Worm (Caenorhabditis elegans) whole organism, L4 larva: ENCODE results near the gene F37C12.18.

ENCODE experiments used
- F10B5.3 ChIP-seq: sonication (generic microtip); optimal IDR thresholded peaks from 2 replicates; lab custom pipeline; 2016; ENCODE audit warnings: mild to moderate bottlenecking, missing genetic modification characterization, missing compliant biosample characterization
- F37D6.2 ChIP-seq: sonication (generic microtip); optimal IDR thresholded peaks from 2 replicates; lab custom pipeline; 2016; ENCODE audit warnings: mild to moderate bottlenecking, missing genetic modification characterization, missing compliant biosample characterization
- F44E2.7 ChIP-seq: fragments of 200-800 bp; sonication (Bioruptor generic); IDR thresholded peaks from 2 replicates; pipeline ENCODE4 v2.1.2; 2022; ENCODE audit warnings: missing genetic modification characterization, missing compliant biosample characterization
- R02D3.7 ChIP-seq: fragments of 150-350 bp; sonication (generic microtip); optimal IDR thresholded peaks from 3 replicates; lab custom pipeline; 2014; ENCODE audit warnings: missing biosample characterization, missing genetic modification characterization
- T26A8.4 ChIP-seq: fragments of 200-800 bp; sonication (Bioruptor generic); IDR thresholded peaks from 2 replicates; pipeline ENCODE4 v1.3.6; 2022; ENCODE audit warnings: missing genetic modification characterization, missing compliant biosample characterization
- Y105C5A.15 ChIP-seq: fragments of 200-800 bp; sonication (Bioruptor generic); IDR thresholded peaks from 2 replicates; pipeline ENCODE4 v1.3.6; 2022; ENCODE audit warnings: missing genetic modification characterization, missing compliant biosample characterization
- Y48G9A.11 ChIP-seq: fragments of 200-800 bp; sonication (Bioruptor generic); IDR thresholded peaks from 2 replicates; pipeline ENCODE4 v1.3.6; 2022; ENCODE audit warnings: missing genetic modification reagents, missing genetic modification characterization, missing compliant biosample characterization
- ZK337.2 ChIP-seq: fragments of 200-800 bp; sonication (Bioruptor generic); IDR thresholded peaks from 2 replicates; pipeline ENCODE4 v1.3.6; 2022; ENCODE audit warnings: missing genetic modification reagents, missing genetic modification characterization, missing compliant biosample characterization
- aha-1 ChIP-seq: fragments of 150-350 bp; peaks from one replicate; lab custom pipeline; 2014; ENCODE audit warnings: missing biosample characterization, missing genetic modification characterization
- ama-1 ChIP-seq: fragments of 150-350 bp; optimal IDR thresholded peaks from 2 replicates; lab custom pipeline; 2014; ENCODE audit warnings: inconsistent platforms, mixed read lengths
- ceh-20 ChIP-seq: fragments of 200-800 bp; sonication (Bioruptor generic); IDR thresholded peaks from 2 replicates; pipeline ENCODE4 v1.3.6; 2022; ENCODE audit warnings: missing genetic modification reagents, missing genetic modification characterization, missing compliant biosample characterization
- ceh-28 ChIP-seq: fragments of 150-350 bp; optimal IDR thresholded peaks from 2 replicates; lab custom pipeline; 2014; ENCODE audit warnings: missing biosample characterization, missing genetic modification reagents, missing genetic modification characterization
- ceh-44 ChIP-seq: fragments of 200-800 bp; sonication (Bioruptor generic); IDR thresholded peaks from 2 replicates; pipeline ENCODE4 v1.3.6; 2022; ENCODE audit warnings: missing genetic modification reagents, missing genetic modification characterization, missing compliant biosample characterization
- ceh-82 ChIP-seq: sonication (generic microtip); optimal IDR thresholded peaks from 2 replicates; lab custom pipeline; 2017; ENCODE audit warnings: missing biosample characterization, missing genetic modification characterization
- daf-12 ChIP-seq: fragments of 150-350 bp; optimal IDR thresholded peaks from 2 replicates; lab custom pipeline; 2014; ENCODE audit warnings: missing biosample characterization, missing genetic modification reagents, missing genetic modification characterization
- daf-19 ChIP-seq: fragments of 200-800 bp; sonication (Bioruptor generic); conservative IDR thresholded peaks from 2 replicates; pipeline ENCODE4 v1.3.6; 2022; ENCODE audit warnings: missing genetic modification characterization, missing compliant biosample characterization
- dmd-6 ChIP-seq: fragments of 200-800 bp; sonication (Bioruptor generic); IDR thresholded peaks from 2 replicates; pipeline ENCODE4 v1.3.6; 2022; ENCODE audit warnings: missing genetic modification reagents, missing genetic modification characterization, missing compliant biosample characterization
- dmd-8 ChIP-seq: fragments of 200-800 bp; sonication (Bioruptor generic); IDR thresholded peaks from 2 replicates; pipeline ENCODE4 v1.3.6; 2022; ENCODE audit warnings: missing genetic modification characterization, missing compliant biosample characterization
- dmd-9 ChIP-seq: fragments of 200-800 bp; sonication (Bioruptor generic); IDR thresholded peaks from 2 replicates; pipeline ENCODE4 v1.3.6; 2022; ENCODE audit warnings: missing genetic modification reagents, missing genetic modification characterization, missing compliant biosample characterization
- dpl-1 ChIP-seq: fragments of 150-350 bp; optimal IDR thresholded peaks from 2 replicates; lab custom pipeline; 2014; ENCODE audit warnings: missing biosample characterization, missing genetic modification reagents, missing genetic modification characterization
- duxl-1 ChIP-seq: sonication (generic microtip); optimal IDR thresholded peaks from 2 replicates; lab custom pipeline; 2016; ENCODE audit warnings: mild to moderate bottlenecking, missing genetic modification characterization, moderate library complexity, missing compliant biosample characterization; ENCODE audit not compliant: poor library complexity
- fkh-10 ChIP-seq: fragments of 150-350 bp; optimal IDR thresholded peaks from 2 replicates; lab custom pipeline; 2014; ENCODE audit warnings: missing biosample characterization, missing genetic modification reagents, missing genetic modification characterization
- fos-1 ChIP-seq: fragments of 150-350 bp; optimal IDR thresholded peaks from 2 replicates; lab custom pipeline; 2014; ENCODE audit warnings: missing biosample characterization, missing genetic modification characterization
- hif-1 ChIP-seq, 2 experiments: sonication (generic microtip); optimal IDR thresholded peaks; 2 replicates each; lab custom pipeline; 2016 to 2017; ENCODE audit warnings: missing compliant biosample characterization in 2 of 2, missing genetic modification characterization in 2 of 2, missing genetic modification reagents in 2 of 2, missing genotype in 2 of 2, mild to moderate bottlenecking in 1 of 2
- hmg-1.1 ChIP-seq: fragments of 200-800 bp; sonication (Bioruptor generic); IDR thresholded peaks from 2 replicates; pipeline ENCODE4 v1.3.6; 2022; ENCODE audit warnings: missing genetic modification reagents, missing genetic modification characterization, missing compliant biosample characterization
- jun-1 ChIP-seq: fragments of 150-350 bp; optimal IDR thresholded peaks from 2 replicates; lab custom pipeline; 2014; ENCODE audit warnings: missing biosample characterization, missing genetic modification reagents, missing genetic modification characterization
- lin-15B ChIP-seq: fragments of 150-350 bp; sonication (generic microtip); optimal IDR thresholded peaks from 3 replicates; lab custom pipeline; 2014; ENCODE audit warnings: missing biosample characterization, missing genetic modification characterization
- mdl-1 ChIP-seq, 2 experiments: fragments of 150-350 bp in 1 of 2; sonication (generic microtip) in 1 of 2; optimal IDR thresholded peaks; 2 replicates each; lab custom pipeline; 2014 to 2017; ENCODE audit warnings: missing biosample characterization in 2 of 2, missing genetic modification characterization in 2 of 2
- mdt-29 ChIP-seq: fragments of 200-800 bp; sonication (Bioruptor generic); IDR thresholded peaks from 2 replicates; pipeline ENCODE4 v1.3.6; 2022; ENCODE audit warnings: missing genetic modification reagents, missing genetic modification characterization, missing compliant biosample characterization
- mep-1 ChIP-seq: fragments of 150-350 bp; sonication (generic microtip); optimal IDR thresholded peaks from 3 replicates; lab custom pipeline; 2014; ENCODE audit warnings: missing biosample characterization, missing genetic modification characterization
- mxl-2 ChIP-seq: fragments of 200-800 bp; sonication (Bioruptor generic); conservative IDR thresholded peaks from 2 replicates; pipeline ENCODE4 v1.3.6; 2022; ENCODE audit warnings: missing genetic modification reagents, missing genetic modification characterization, missing compliant biosample characterization
- mxl-3 ChIP-seq: fragments of 200-800 bp; sonication (Bioruptor generic); optimal IDR thresholded peaks from 2 replicates; lab custom pipeline; 2018; ENCODE audit warnings: mild to moderate bottlenecking, missing genetic modification characterization, missing compliant biosample characterization
- nhr-10 ChIP-seq: fragments of 150-350 bp; optimal IDR thresholded peaks from 2 replicates; lab custom pipeline; 2014; ENCODE audit warnings: missing biosample characterization, missing genetic modification characterization
- nhr-237 ChIP-seq: sonication (generic microtip); optimal IDR thresholded peaks from 2 replicates; lab custom pipeline; 2017; ENCODE audit warnings: missing biosample characterization, missing genetic modification characterization
- nhr-25 ChIP-seq: sonication (generic microtip); optimal IDR thresholded peaks from 2 replicates; lab custom pipeline; 2017; ENCODE audit warnings: missing genetic modification characterization, mild to moderate bottlenecking, missing compliant biosample characterization, antibody characterized with exemption, moderate library complexity, borderline replicate concordance; ENCODE audit not compliant: insufficient read depth
- nhr-41 ChIP-seq: fragments of 200-800 bp; sonication (Bioruptor generic); IDR thresholded peaks from 2 replicates; pipeline ENCODE4 v1.3.6; 2022; ENCODE audit warnings: missing genetic modification reagents, missing genetic modification characterization, missing compliant biosample characterization
- nhr-42 ChIP-seq: fragments of 200-800 bp; sonication (Bioruptor generic); IDR thresholded peaks from 2 replicates; pipeline ENCODE4 v1.3.6; 2022; ENCODE audit warnings: missing genetic modification characterization, missing compliant biosample characterization
- nhr-48 ChIP-seq: sonication (generic microtip); optimal IDR thresholded peaks from 2 replicates; lab custom pipeline; 2016; ENCODE audit warnings: mild to moderate bottlenecking, missing genetic modification characterization, missing compliant biosample characterization
- nhr-6 ChIP-seq: fragments of 150-350 bp; optimal IDR thresholded peaks from 2 replicates; lab custom pipeline; 2014; ENCODE audit warnings: missing biosample characterization, missing genetic modification characterization
- nhr-77 ChIP-seq: fragments of 150-350 bp; optimal IDR thresholded peaks from 2 replicates; lab custom pipeline; 2014; ENCODE audit warnings: missing biosample characterization, missing genetic modification characterization
- pqm-1 ChIP-seq: sonication (generic microtip); optimal IDR thresholded peaks from 2 replicates; lab custom pipeline; 2017; ENCODE audit warnings: missing biosample characterization, missing genetic modification characterization
- rbr-2 ChIP-seq: sonication (generic microtip); optimal IDR thresholded peaks from 2 replicates; lab custom pipeline; 2016; ENCODE audit warnings: missing genotype, missing genetic modification characterization, missing compliant biosample characterization
- saeg-2 ChIP-seq: fragments of 200-800 bp; sonication (Bioruptor generic); IDR thresholded peaks from 2 replicates; pipeline ENCODE4 v1.3.6; 2022; ENCODE audit warnings: missing genetic modification reagents, missing genetic modification characterization, missing compliant biosample characterization
- set-16 ChIP-seq: fragments of 200-800 bp; sonication (Bioruptor generic); IDR thresholded peaks from 2 replicates; pipeline ENCODE4 v1.3.6; 2022; ENCODE audit warnings: missing genetic modification reagents, missing genetic modification characterization, missing compliant biosample characterization
- snpc-1.2 ChIP-seq: fragments of 200-800 bp; sonication (Bioruptor generic); IDR thresholded peaks from 2 replicates; pipeline ENCODE4 v1.3.6; 2022; ENCODE audit warnings: missing genetic modification reagents, missing genetic modification characterization, missing compliant biosample characterization
- spr-3 ChIP-seq: fragments of 200-800 bp; sonication (Bioruptor generic); optimal IDR thresholded peaks from 2 replicates; lab custom pipeline; 2018; ENCODE audit warnings: mild to moderate bottlenecking, missing genetic modification characterization, missing compliant biosample characterization
- tag-97 ChIP-seq: fragments of 200-800 bp; sonication (Bioruptor generic); IDR thresholded peaks from 2 replicates; pipeline ENCODE4 v1.3.6; 2022; ENCODE audit warnings: missing genetic modification characterization, missing compliant biosample characterization
- tra-1 ChIP-seq: fragments of 200-800 bp; sonication (Bioruptor generic); IDR thresholded peaks from 2 replicates; pipeline ENCODE4 v1.3.6; 2022; ENCODE audit warnings: missing genetic modification reagents, missing genetic modification characterization, missing compliant biosample characterization
- unc-130 ChIP-seq: sonication (generic microtip); optimal IDR thresholded peaks from 2 replicates; lab custom pipeline; 2016; ENCODE audit warnings: missing genetic modification reagents, missing genetic modification characterization, missing compliant biosample characterization
- vab-7 ChIP-seq: fragments of 200-800 bp; sonication (Bioruptor generic); IDR thresholded peaks from 2 replicates; pipeline ENCODE4 v1.3.6; 2022; ENCODE audit warnings: missing genetic modification reagents, missing genetic modification characterization, missing compliant biosample characterization
- zfp-2 ChIP-seq: sonication (generic microtip); optimal IDR thresholded peaks from 2 replicates; lab custom pipeline; 2016; ENCODE audit warnings: mild to moderate bottlenecking, missing genetic modification characterization, missing compliant biosample characterization
- zip-11 ChIP-seq: fragments of 200-800 bp; sonication (Bioruptor generic); IDR thresholded peaks from 2 replicates; pipeline ENCODE4 v1.3.6; 2022; ENCODE audit warnings: missing genetic modification characterization, missing compliant biosample characterization
- ztf-11 ChIP-seq: fragments of 150-350 bp; optimal IDR thresholded peaks from 2 replicates; lab custom pipeline; 2014; ENCODE audit warnings: missing biosample characterization, missing genetic modification characterization
- ztf-7 ChIP-seq: fragments of 150-350 bp; optimal IDR thresholded peaks from 2 replicates; lab custom pipeline; 2014; ENCODE audit warnings: missing biosample characterization, missing genetic modification characterization

Gene F37C12.18

ce11 chrIII:7184022-7184421, 11.2 kb downstream of the F37C12.18 start, which contains the start of gene yju-2 (continued):
- no peak for TF ChIP-seq ceh-44 (GFP tag; lab: Robert Waterston, UW)
- TF ChIP-seq F44E2.7 (GFP tag; lab: Robert Waterston, UW), result no peak
- no peak for TF ChIP-seq rbr-2 (tag; lab: Kevin White, UChicago)
- TF ChIP-seq nhr-237 (tag; lab: Kevin White, UChicago), result no peak
- no peak for TF ChIP-seq hmg-1.1 (GFP tag; lab: Robert Waterston, UW)
- TF ChIP-seq nhr-10 (tag; lab: Kevin White, UChicago), result no peak
- TF ChIP-seq snpc-1.2, result no peak
- no peak for TF ChIP-seq mxl-2 (GFP tag; lab: Robert Waterston, UW)
- no peak for TF ChIP-seq jun-1 (tag; lab: Kevin White, UChicago)
- no peak for TF ChIP-seq nhr-48
- TF ChIP-seq nhr-41 (GFP tag; lab: Robert Waterston, UW), result no peak
- TF ChIP-seq F10B5.3 (tag; lab: Kevin White, UChicago), result no peak
- TF ChIP-seq dmd-9 (GFP tag; lab: Robert Waterston, UW), result no peak
- no peak for TF ChIP-seq pqm-1 (tag; lab: Kevin White, UChicago)
- no peak for TF ChIP-seq dmd-6 (GFP tag; lab: Robert Waterston, UW)
- TF ChIP-seq fkh-10, result peak; percentile 2
- TF ChIP-seq dmd-8 (GFP tag; lab: Robert Waterston, UW), result no peak
- TF ChIP-seq nhr-42 (GFP tag; lab: Robert Waterston, UW), result no peak
- TF ChIP-seq daf-12 (tag; lab: Kevin White, UChicago), result no peak
- TF ChIP-seq zip-11 (GFP tag; lab: Robert Waterston, UW), result no peak
- TF ChIP-seq Y48G9A.11 (GFP tag; lab: Robert Waterston, UW), result no peak
- peak; percentile 78 for TF ChIP-seq mep-1 (tag; lab: Kevin White, UChicago)
- TF ChIP-seq duxl-1, result no peak
- TF ChIP-seq ztf-7, result peak; percentile 18
- no peak for TF ChIP-seq T26A8.4 (GFP tag; lab: Robert Waterston, UW)
- no peak for TF ChIP-seq fos-1 (tag; lab: Kevin White, UChicago)
- peak; percentile 55 for TF ChIP-seq dpl-1 (GFP tag; lab: Kevin White, UChicago)
- no peak for TF ChIP-seq F37D6.2 (tag; lab: Kevin White, UChicago)
- TF ChIP-seq unc-130, result peak; percentile 8
- no peak for TF ChIP-seq tra-1
- no peak for TF ChIP-seq lin-15B (tag; lab: Kevin White, UChicago)
- peak; percentile 32 for TF ChIP-seq nhr-77 (tag; lab: Kevin White, UChicago)
- TF ChIP-seq spr-3 (GFP tag; lab: Kevin White, UChicago), result no peak
- peak; percentile 42 for TF ChIP-seq aha-1 (tag; lab: Kevin White, UChicago)
- TF ChIP-seq R02D3.7 (tag; lab: Kevin White, UChicago), result no peak
- no peak for TF ChIP-seq Y105C5A.15 (GFP tag; lab: Robert Waterston, UW)
- peak in 1 of 2 experiments; percentile 47 for TF ChIP-seq hif-1 (tag; optimal IDR thresholded peaks at IDR 0.05; lab: Kevin White, UChicago)
- no peak for TF ChIP-seq mxl-3
- TF ChIP-seq ceh-20 (GFP tag; lab: Robert Waterston, UW), result no peak
- peak; percentile 60 for TF ChIP-seq nhr-6 (tag; lab: Kevin White, UChicago)
- TF ChIP-seq daf-19 (GFP tag; lab: Robert Waterston, UW), result no peak
- TF ChIP-seq mdt-29 (GFP tag; lab: Robert Waterston, UW), result no peak
- no peak for TF ChIP-seq set-16 (GFP tag; lab: Robert Waterston, UW)
- TF ChIP-seq mdl-1 (tag; optimal IDR thresholded peaks at IDR 0.05; lab: Kevin White, UChicago), result no peak
- TF ChIP-seq ceh-28 (tag; lab: Kevin White, UChicago), result no peak
- no peak for TF ChIP-seq ZK337.2 (GFP tag; lab: Robert Waterston, UW)
- TF ChIP-seq zfp-2 (tag; lab: Kevin White, UChicago), result peak; percentile 36
- no peak for TF ChIP-seq ztf-11 (tag; lab: Kevin White, UChicago)
- no peak for TF ChIP-seq tag-97 (GFP tag; lab: Robert Waterston, UW)
- TF ChIP-seq vab-7 (GFP tag; lab: Robert Waterston, UW), result no peak
- peak; percentile 1 for TF ChIP-seq ama-1 (lab: Kevin White, UChicago)
- no peak for TF ChIP-seq ceh-82 (tag; lab: Kevin White, UChicago)
- TF ChIP-seq nhr-25 (tag; lab: Kevin White, UChicago), result no peak
- TF ChIP-seq saeg-2 (GFP tag; lab: Robert Waterston, UW), result no peak
